Worm (Caenorhabditis elegans) whole organism, L4/young adult: ENCODE data around the gene F48D6.4.

ENCODE experiments used
- W03F9.2 ChIP-seq: fragments of 150-350 bp; optimal IDR thresholded peaks from 2 replicates; lab custom pipeline; 2014; ENCODE audit warnings: missing biosample characterization, missing genetic modification characterization
- dao-5 ChIP-seq: sonication (generic microtip); optimal IDR thresholded peaks from 2 replicates; lab custom pipeline; 2016; ENCODE audit warnings: missing genotype, missing genetic modification characterization, moderate library complexity, missing compliant biosample characterization
- him-1 ChIP-seq: sonication (generic microtip); optimal IDR thresholded peaks from 2 replicates; lab custom pipeline; 2016; ENCODE audit warnings: missing genotype, missing genetic modification reagents, missing genetic modification characterization, missing compliant biosample characterization

F48D6.4 gene

DNA sequence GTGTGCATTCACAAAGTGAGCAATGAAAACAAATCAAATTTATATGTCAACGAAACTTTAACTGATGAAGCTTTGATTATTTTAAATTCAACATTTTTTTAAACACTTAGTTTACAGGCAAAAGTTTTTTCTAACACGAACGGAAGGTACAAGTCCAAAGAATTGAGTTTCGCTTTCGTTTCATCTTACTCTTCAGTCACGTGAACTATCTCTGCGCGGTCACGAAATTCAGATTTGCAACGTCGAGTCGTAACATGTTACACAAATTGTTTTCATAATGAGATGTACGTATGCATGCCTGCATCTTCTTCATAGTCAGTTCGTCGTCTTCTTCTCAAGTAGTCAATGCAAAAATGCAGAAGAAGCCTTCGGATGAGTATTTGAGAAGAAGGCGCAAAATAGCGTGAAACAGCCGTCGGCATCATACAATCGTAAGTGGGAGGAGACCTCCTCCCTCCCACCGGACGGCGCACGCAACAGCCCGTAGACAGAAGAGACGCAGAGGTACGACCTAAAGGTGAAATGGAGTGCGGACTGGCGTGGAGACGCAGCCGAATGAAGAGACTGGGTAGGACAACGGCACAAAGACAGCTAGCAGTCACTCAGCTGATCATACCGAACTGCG lies 18.4 kb upstream of the F48D6.4 start, which contains the start of gene coel-1:
TSS of gene coel-1 (plus strand) at position 381 of the 625 bp plus-strand sequence.
- no peak for TF ChIP-seq dao-5 (tag; lab: Kevin White, UChicago)
- TF ChIP-seq him-1: no peak
- TF ChIP-seq W03F9.2 (tag; lab: Kevin White, UChicago): no peak

ce11 chrX:4263820-4264219 lies 16.8 kb upstream of the F48D6.4 start:
- TF ChIP-seq W03F9.2 (tag; lab: Kevin White, UChicago) (no peak), dao-5 (tag; lab: Kevin White, UChicago) (no peak), him-1 (no peak)

DNA sequence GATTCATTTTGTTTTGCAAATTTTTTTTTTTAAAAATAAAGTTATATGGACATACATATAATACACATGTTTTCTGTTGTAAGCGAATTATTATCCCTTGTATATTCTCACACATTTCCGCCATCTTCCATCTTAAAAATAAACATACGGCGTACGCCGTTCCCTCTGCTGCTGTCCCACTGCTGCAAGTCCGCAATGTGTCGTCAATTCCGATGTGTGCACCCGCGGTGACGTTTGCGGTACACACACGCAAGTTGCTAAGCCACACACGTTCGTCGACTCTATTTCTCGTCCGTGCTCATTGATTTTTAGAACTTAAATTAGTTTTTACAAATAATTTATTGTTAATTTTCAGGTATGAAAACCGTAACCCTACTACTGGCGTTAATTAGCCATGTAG lies 13.3 kb upstream of the F48D6.4 start, which contains the start of gene C52B9.4:
TSS of gene C52B9.4 (plus strand) at position 356 of the 400 bp plus-strand sequence.
- TF ChIP-seq W03F9.2 (tag; lab: Kevin White, UChicago): peak; percentile 5
- no peak for TF ChIP-seq dao-5 (tag; lab: Kevin White, UChicago)

DNA sequence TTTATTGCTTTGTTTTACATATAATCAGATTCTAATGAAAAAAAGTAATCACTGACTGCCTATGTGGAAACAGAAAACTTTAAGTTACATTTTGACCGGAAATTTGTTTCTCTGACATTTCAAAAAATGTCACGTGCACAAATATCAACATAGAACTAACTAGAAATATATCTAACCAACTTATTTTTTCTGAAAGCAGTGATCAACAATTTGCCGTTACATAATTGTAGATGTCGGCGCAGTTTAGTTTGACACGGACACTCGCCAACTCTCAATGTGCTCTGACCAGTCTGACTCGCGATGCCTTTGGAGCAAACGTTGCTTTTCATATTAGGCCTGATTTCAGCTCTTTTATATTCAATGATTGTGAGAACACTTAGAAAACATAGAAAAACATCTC lies 9.7 kb upstream of the F48D6.4 start, which contains the start of gene srv-6:
TSS of gene srv-6 (plus strand) at position 301 of the 400 bp plus-strand sequence.
- TF ChIP-seq him-1: no peak
- no peak for TF ChIP-seq dao-5 (tag; lab: Kevin White, UChicago)
- TF ChIP-seq W03F9.2 (tag; lab: Kevin White, UChicago): no peak

ce11 chrX:4255366-4255765 lies 8.4 kb upstream of the F48D6.4 start:
- TF ChIP-seq W03F9.2 (tag; lab: Kevin White, UChicago) (no peak), him-1 (no peak), dao-5 (tag; lab: Kevin White, UChicago) (no peak)

DNA sequence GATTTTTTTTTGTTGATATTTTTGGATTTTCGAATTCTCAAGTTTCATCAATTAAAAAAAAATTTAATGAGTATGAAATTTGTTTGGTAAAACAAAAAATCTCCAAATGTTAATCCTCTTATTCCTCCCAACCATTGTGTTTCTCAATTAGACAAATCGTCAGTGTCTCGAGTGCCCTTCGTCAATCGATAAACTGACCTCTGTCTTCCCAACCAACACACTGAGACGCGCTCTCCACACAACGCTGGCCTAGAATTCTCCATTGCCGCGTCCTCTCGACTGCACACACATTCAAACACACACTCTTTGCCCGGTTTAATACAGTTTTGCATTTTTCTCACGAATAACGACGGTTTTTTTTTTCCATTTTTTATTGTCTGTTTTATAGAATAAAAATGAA lies 7.8 kb upstream of the F48D6.4 start, which contains the start of gene taf-11.1:
TSS of gene taf-11.1 (plus strand) at position 389 of the 400 bp plus-strand sequence.
- TF ChIP-seq W03F9.2 (tag; lab: Kevin White, UChicago) (no peak), him-1 (no peak), dao-5 (tag; lab: Kevin White, UChicago) (no peak)

DNA sequence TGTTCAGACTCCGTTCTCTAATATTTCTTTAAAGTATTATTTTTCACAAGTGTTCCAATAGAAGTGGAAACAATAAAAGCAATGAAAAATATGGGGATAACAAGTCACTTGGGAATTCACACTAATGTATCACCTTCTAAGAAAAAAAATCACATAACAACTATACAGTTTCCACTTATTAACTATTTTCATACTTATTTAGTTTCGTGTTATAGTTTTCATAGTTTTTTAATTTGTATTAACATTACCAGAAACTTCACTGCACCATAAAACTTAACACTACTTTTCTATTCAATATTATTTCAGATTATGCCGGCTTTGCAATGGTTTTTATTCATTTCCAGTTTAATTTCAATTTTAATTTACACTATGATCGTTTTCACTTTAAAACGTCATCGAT lies 5.0 kb upstream of the F48D6.4 start, which contains the start of gene srv-5:
TSS of gene srv-5 (plus strand) at position 301 of the 400 bp plus-strand sequence.
- TF ChIP-seq him-1 (no peak), W03F9.2 (tag; lab: Kevin White, UChicago) (no peak), dao-5 (tag; lab: Kevin White, UChicago) (no peak)

- TF ChIP-seq W03F9.2 (tag; lab: Kevin White, UChicago) (no peak), dao-5 (tag; lab: Kevin White, UChicago) (no peak), him-1 (no peak)
Measured at ce11 chrX:4248949-4249348, 1.9 kb upstream of the F48D6.4 start, which contains the start of gene hlh-13. TSS of gene hlh-13 (plus strand) at chrX:4249249.

- TF ChIP-seq dao-5 (tag; lab: Kevin White, UChicago) (no peak), W03F9.2 (tag; lab: Kevin White, UChicago) (no peak), him-1 (no peak)
Measured at ce11 chrX:4248417-4248816, 1.4 kb upstream of the F48D6.4 start.

DNA sequence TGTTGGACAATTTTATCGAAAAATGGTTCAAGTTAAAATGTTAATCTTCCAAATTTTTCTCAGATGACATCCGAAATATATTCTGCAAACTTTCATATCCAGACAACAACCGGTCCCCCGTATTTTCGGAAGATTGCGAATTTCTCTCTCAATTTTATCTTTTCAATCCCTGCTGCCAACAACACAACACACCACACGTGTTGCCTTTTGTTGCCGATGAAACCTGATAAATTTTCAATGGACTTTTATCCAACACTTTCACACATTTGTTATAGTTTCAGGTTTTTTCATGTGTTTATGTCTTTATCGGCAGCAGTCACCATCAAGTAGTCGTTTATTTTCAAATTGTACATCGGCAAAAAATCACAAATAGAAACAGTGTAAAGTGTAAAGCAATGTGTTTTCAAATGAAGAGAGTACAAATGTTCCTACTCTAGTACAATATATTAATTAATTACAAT lies 745 bp downstream of the F48D6.4 start:
- TF ChIP-seq dao-5 (tag; lab: Kevin White, UChicago): no peak
- TF ChIP-seq W03F9.2 (tag; lab: Kevin White, UChicago): no peak
- no peak for TF ChIP-seq him-1

DNA sequence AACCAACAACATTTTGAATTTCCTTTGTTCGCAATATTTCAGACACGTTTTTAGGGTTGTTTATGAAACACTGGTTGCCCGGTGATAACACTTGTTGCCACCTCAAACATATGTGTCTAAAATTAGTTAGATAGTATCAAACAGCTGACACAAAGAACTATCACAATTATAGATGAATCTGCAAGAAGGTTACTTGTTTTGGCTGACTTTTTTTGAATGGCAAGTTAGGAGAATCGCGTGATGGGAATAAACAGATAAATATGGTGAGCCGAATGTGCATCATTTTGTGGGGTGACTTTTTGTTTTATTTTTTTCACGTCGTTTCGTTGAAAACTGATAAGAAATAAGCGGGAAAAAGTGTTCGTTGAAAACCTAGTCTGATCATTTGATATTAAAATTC lies 1.9 kb downstream of the F48D6.4 start:
- TF ChIP-seq him-1 (no peak), W03F9.2 (tag; lab: Kevin White, UChicago) (peak; percentile 3)

- no peak for TF ChIP-seq him-1
- TF ChIP-seq W03F9.2 (tag; lab: Kevin White, UChicago): no peak
- no peak for TF ChIP-seq dao-5 (tag; lab: Kevin White, UChicago)
Measured at ce11 chrX:4244489-4245123, 2.4 kb downstream of the F48D6.4 start.

- TF ChIP-seq him-1 (no peak), dao-5 (tag; lab: Kevin White, UChicago) (no peak), W03F9.2 (tag; lab: Kevin White, UChicago) (no peak)
Measured at ce11 chrX:4238971-4239370, 8.0 kb downstream of the F48D6.4 start.

DNA sequence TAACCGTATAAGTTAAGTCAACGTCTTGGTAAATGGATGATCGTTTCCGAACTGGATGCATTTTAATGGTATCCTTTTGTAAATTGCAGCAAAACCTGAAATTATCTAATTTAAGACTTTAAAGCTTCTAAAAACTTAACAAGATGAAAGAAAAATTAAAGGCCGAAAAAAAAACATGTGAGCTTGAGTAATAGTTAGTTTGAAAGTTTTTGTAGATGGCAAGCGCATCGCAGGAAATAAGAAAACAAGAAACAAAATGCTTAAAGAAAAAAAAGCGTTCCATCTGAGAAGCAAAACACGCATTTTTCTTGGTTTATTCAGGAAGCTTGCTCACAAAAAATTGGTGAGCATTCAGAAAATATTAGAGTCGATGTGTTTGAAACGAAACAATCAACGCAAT lies 11.3 kb downstream of the F48D6.4 start, which contains the start of gene rab-37:
TSS of gene rab-37 (minus strand) at position 101 of the 400 bp plus-strand sequence.
- TF ChIP-seq him-1: no peak
- TF ChIP-seq W03F9.2 (tag; lab: Kevin White, UChicago): no peak
- no peak for TF ChIP-seq dao-5 (tag; lab: Kevin White, UChicago)
